Worm (Caenorhabditis elegans) whole organism, young adult: ENCODE data around the gene C31E10.5.

Source experiments
- B0261.1 ChIP-seq: sonication (generic microtip); optimal IDR thresholded peaks from 2 replicates; lab custom pipeline; 2016; ENCODE audit warnings: mild to moderate bottlenecking, missing genetic modification characterization, moderate library complexity, missing compliant biosample characterization
- D2030.7 ChIP-seq: fragments of 200-800 bp; sonication (Bioruptor generic); IDR thresholded peaks from 2 replicates; pipeline ENCODE4 v1.3.6; 2022; ENCODE audit warnings: missing genetic modification reagents, missing genetic modification characterization, missing compliant biosample characterization
- F10E7.11 ChIP-seq: sonication (generic microtip); optimal IDR thresholded peaks from 2 replicates; lab custom pipeline; 2017; ENCODE audit warnings: mild to moderate bottlenecking, missing genetic modification characterization, moderate library complexity, missing compliant biosample characterization
- K12H6.12 ChIP-seq: fragments of 200-800 bp; sonication (Bioruptor generic); optimal IDR thresholded peaks from 2 replicates; lab custom pipeline; 2018; ENCODE audit warnings: mild to moderate bottlenecking, missing genetic modification characterization, missing compliant biosample characterization
- Y53G8AR.9 ChIP-seq: fragments of 200-800 bp; sonication (Bioruptor generic); conservative IDR thresholded peaks from 2 replicates; pipeline ENCODE4 v1.3.6; 2022; ENCODE audit warnings: missing genetic modification reagents, missing genetic modification characterization, missing compliant biosample characterization
- Y56A3A.18 ChIP-seq: fragments of 200-800 bp; sonication (Bioruptor generic); IDR thresholded peaks from 2 replicates; pipeline ENCODE4 v1.3.6; 2022; ENCODE audit warnings: missing genetic modification reagents, missing genetic modification characterization, missing compliant biosample characterization
- Y79H2A.3 ChIP-seq: fragments of 200-800 bp; sonication (Bioruptor generic); conservative IDR thresholded peaks from 2 replicates; pipeline ENCODE4 v1.3.6; 2022; ENCODE audit warnings: missing genetic modification reagents, missing genetic modification characterization, missing compliant biosample characterization
- aptf-3 ChIP-seq: fragments of 200-800 bp; sonication (Bioruptor generic); IDR thresholded peaks from 2 replicates; pipeline ENCODE4 v1.3.6; 2022; ENCODE audit warnings: missing genetic modification characterization, missing compliant biosample characterization
- bed-1 ChIP-seq: fragments of 200-800 bp; sonication (Bioruptor generic); IDR thresholded peaks from 2 replicates; pipeline ENCODE4 v1.3.6; 2022; ENCODE audit warnings: missing genetic modification reagents, missing genetic modification characterization, missing compliant biosample characterization
- cebp-1 ChIP-seq, 2 experiments: fragments of 200-800 bp in 1 of 2; sonication (Bioruptor generic) in 1 of 2; sonication (generic microtip) in 1 of 2; IDR thresholded peaks in 1 of 2; optimal IDR thresholded peaks in 1 of 2; 2 replicates each; pipeline versions ENCODE4 v1.3.6 to Lab custom; 2017 to 2022; ENCODE audit warnings: missing compliant biosample characterization in 2 of 2, missing genetic modification characterization in 2 of 2, mild to moderate bottlenecking in 1 of 2, missing genetic modification reagents in 1 of 2, moderate library complexity in 1 of 2
- cebp-2 ChIP-seq: fragments of 200-800 bp; sonication (Bioruptor generic); IDR thresholded peaks from 2 replicates; pipeline ENCODE4 v1.3.6; 2022; ENCODE audit warnings: missing genetic modification characterization, missing compliant biosample characterization
- ceh-40 ChIP-seq: fragments of 200-800 bp; sonication (Bioruptor generic); IDR thresholded peaks from 2 replicates; pipeline ENCODE4 v1.3.6; 2022; ENCODE audit warnings: missing genetic modification characterization, missing compliant biosample characterization
- ceh-58 ChIP-seq: fragments of 200-800 bp; sonication (Bioruptor generic); IDR thresholded peaks from 2 replicates; pipeline ENCODE4 v1.3.6; 2022; ENCODE audit warnings: missing genetic modification characterization, missing compliant biosample characterization
- ceh-91 ChIP-seq: fragments of 200-800 bp; sonication (Bioruptor generic); IDR thresholded peaks from 2 replicates; pipeline ENCODE4 v1.3.6; 2022; ENCODE audit warnings: missing genetic modification reagents, missing genetic modification characterization, missing compliant biosample characterization
- dox-1 ChIP-seq: fragments of 200-800 bp; sonication (Bioruptor generic); IDR thresholded peaks from 2 replicates; pipeline ENCODE4 v1.3.6; 2022; ENCODE audit warnings: missing genetic modification reagents, missing genetic modification characterization, missing compliant biosample characterization
- egl-44 ChIP-seq: fragments of 200-800 bp; sonication (Bioruptor generic); IDR thresholded peaks from 2 replicates; pipeline ENCODE4 v1.3.6; 2022; ENCODE audit warnings: missing genetic modification reagents, missing genetic modification characterization, missing compliant biosample characterization
- ekl-4 ChIP-seq: fragments of 200-800 bp; sonication (Bioruptor generic); IDR thresholded peaks from 2 replicates; pipeline ENCODE4 v1.3.6; 2022; ENCODE audit warnings: missing genetic modification reagents, missing genetic modification characterization, missing compliant biosample characterization
- hmg-1.2 ChIP-seq: fragments of 200-800 bp; sonication (Bioruptor generic); IDR thresholded peaks from 2 replicates; pipeline ENCODE4 v1.3.6; 2022; ENCODE audit warnings: missing genetic modification reagents, missing genetic modification characterization, missing compliant biosample characterization
- hmg-20 ChIP-seq: fragments of 200-800 bp; sonication (Bioruptor generic); IDR thresholded peaks from 2 replicates; pipeline ENCODE4 v1.3.6; 2022; ENCODE audit warnings: missing genetic modification reagents, missing genetic modification characterization, missing compliant biosample characterization
- let-526 ChIP-seq: fragments of 200-800 bp; sonication (Bioruptor generic); IDR thresholded peaks from 2 replicates; pipeline ENCODE4 v1.3.6; 2022; ENCODE audit warnings: missing genetic modification reagents, missing genetic modification characterization, missing compliant biosample characterization
- lin-26 ChIP-seq: fragments of 200-800 bp; sonication (Bioruptor generic); IDR thresholded peaks from 2 replicates; pipeline ENCODE4 v1.3.6; 2022; ENCODE audit warnings: missing genetic modification reagents, missing genetic modification characterization, missing compliant biosample characterization
- lin-40 ChIP-seq: sonication (generic microtip); optimal IDR thresholded peaks from 2 replicates; lab custom pipeline; 2016; ENCODE audit warnings: missing genetic modification characterization, mild to moderate bottlenecking, missing compliant biosample characterization, missing genotype, missing genetic modification reagents
- madf-3 ChIP-seq: fragments of 200-800 bp; sonication (Bioruptor generic); IDR thresholded peaks from 2 replicates; pipeline ENCODE4 v1.3.6; 2022; ENCODE audit warnings: missing genetic modification reagents, missing genetic modification characterization, missing compliant biosample characterization
- madf-6 ChIP-seq: fragments of 200-800 bp; sonication (Bioruptor generic); IDR thresholded peaks from 2 replicates; pipeline ENCODE4 v1.3.6; 2022; ENCODE audit warnings: missing genetic modification reagents, missing genetic modification characterization, missing compliant biosample characterization
- mcd-1 ChIP-seq: fragments of 200-800 bp; sonication (Bioruptor generic); IDR thresholded peaks from 2 replicates; pipeline ENCODE4 v1.3.6; 2022; ENCODE audit warnings: missing genetic modification reagents, missing genetic modification characterization, missing compliant biosample characterization
- nfyb-1 ChIP-seq: fragments of 200-800 bp; sonication (Bioruptor generic); IDR thresholded peaks from 2 replicates; pipeline ENCODE4 v1.3.6; 2022; ENCODE audit warnings: missing genetic modification reagents, missing genetic modification characterization, missing compliant biosample characterization
- nhr-120 ChIP-seq: fragments of 200-800 bp; sonication (Bioruptor generic); IDR thresholded peaks from 2 replicates; pipeline ENCODE4 v1.3.6; 2022; ENCODE audit warnings: missing genetic modification characterization, missing compliant biosample characterization
- nhr-80 ChIP-seq: sonication (generic microtip); optimal IDR thresholded peaks from 2 replicates; lab custom pipeline; 2016; ENCODE audit warnings: missing genetic modification characterization, missing compliant biosample characterization
- pbrm-1 ChIP-seq: fragments of 200-800 bp; sonication (Bioruptor generic); IDR thresholded peaks from 2 replicates; pipeline ENCODE4 v1.3.6; 2022; ENCODE audit warnings: missing genetic modification reagents, missing genetic modification characterization, missing compliant biosample characterization
- rcor-1 ChIP-seq: fragments of 200-800 bp; sonication (Bioruptor generic); IDR thresholded peaks from 2 replicates; pipeline ENCODE4 v1.3.6; 2022; ENCODE audit warnings: missing genetic modification reagents, missing genetic modification characterization, missing compliant biosample characterization
- rpc-1 ChIP-seq, 2 experiments: fragments of 150-350 bp in 1 of 2; sonication (generic microtip) in 1 of 2; optimal IDR thresholded peaks; 2 replicates each; lab custom pipeline; 2014 to 2018; ENCODE audit warnings: missing biosample characterization in 1 of 2, missing genetic modification characterization in 1 of 2, missing genetic modification reagents in 1 of 2, missing genotype in 1 of 2
- somi-1 ChIP-seq: fragments of 200-800 bp; sonication (Bioruptor generic); optimal IDR thresholded peaks from 2 replicates; lab custom pipeline; 2018; ENCODE audit warnings: mild to moderate bottlenecking, missing genetic modification characterization, missing compliant biosample characterization
- tbp1 ChIP-seq: fragments of 200-800 bp; sonication (Bioruptor generic); optimal IDR thresholded peaks from 2 replicates; lab custom pipeline; 2018; ENCODE audit warnings: mild to moderate bottlenecking, missing genetic modification characterization, missing compliant biosample characterization
- ztf-25 ChIP-seq: fragments of 200-800 bp; sonication (Bioruptor generic); IDR thresholded peaks from 2 replicates; pipeline ENCODE4 v1.3.6; 2022; ENCODE audit warnings: missing genetic modification reagents, missing genetic modification characterization, missing compliant biosample characterization
- ztf-6 ChIP-seq: fragments of 200-800 bp; sonication (Bioruptor generic); IDR thresholded peaks from 2 replicates; pipeline ENCODE4 v1.3.6; 2022; ENCODE audit warnings: missing genetic modification reagents, missing genetic modification characterization, missing compliant biosample characterization

The C31E10.5 gene

ce11 chrX:13974448-13975071 is 21.1 kb downstream of the C31E10.5 start:
- TF ChIP-seq ceh-91 (GFP tag; lab: Robert Waterston, UW) (no peak), somi-1 (GFP tag; lab: Kevin White, UChicago) (peak; percentile 1), nhr-80 (peak; percentile 28), lin-40 (tag; lab: Kevin White, UChicago) (peak; percentile 10), ceh-58 (GFP tag; lab: Robert Waterston, UW) (no peak)

ce11 chrX:13973769-13974168 is 21.9 kb downstream of the C31E10.5 start:
- TF ChIP-seq rpc-1 (optimal IDR thresholded peaks at IDR 0.05; lab: Kevin White, UChicago) (no peak), rpc-1 (tag; optimal IDR thresholded peaks at IDR 0.05; lab: Kevin White, UChicago) (no peak), K12H6.12 (tag; lab: Kevin White, UChicago) (peak; percentile 18), cebp-1 (GFP tag; IDR thresholded peaks at IDR 0.05; lab: Robert Waterston, UW) (no peak), cebp-1 (tag; optimal IDR thresholded peaks at IDR 0.05; lab: Kevin White, UChicago) (peak; percentile 32), F10E7.11 (tag; lab: Kevin White, UChicago) (no peak), nhr-80 (peak; percentile 33)

DNA sequence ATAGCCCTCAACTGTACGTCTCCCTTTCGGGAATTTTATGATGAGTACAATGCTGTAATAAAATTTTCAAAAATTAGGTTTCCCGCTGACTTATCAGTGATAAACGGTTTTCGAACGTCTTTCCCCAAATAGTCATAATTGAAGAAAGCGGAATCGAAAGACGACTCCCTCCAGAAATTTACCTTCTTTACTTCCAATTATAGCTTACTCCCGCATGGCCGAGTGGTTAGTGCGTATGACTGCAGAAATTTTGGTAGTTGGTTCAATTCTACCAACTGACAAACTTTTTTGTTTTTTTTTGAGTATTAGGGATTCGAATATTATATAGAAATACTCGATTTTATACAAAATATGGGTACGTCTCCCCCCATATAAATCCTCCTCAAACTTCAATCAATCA is 22.5 kb downstream of the C31E10.5 start:
- 0 out of 2 replicates have a peak, but pooled peaks have one; percentile 49 for TF ChIP-seq nhr-120 (GFP tag; lab: Robert Waterston, UW)
- TF ChIP-seq ekl-4: peak; percentile 22; the same call in 1 of the 2 replicates
- peak; percentile 59 for TF ChIP-seq D2030.7 (GFP tag; lab: Robert Waterston, UW)
- TF ChIP-seq Y56A3A.18 (GFP tag; lab: Robert Waterston, UW): peak; percentile 78
- peak; percentile 60; the same call in 1 of the 2 replicates for TF ChIP-seq madf-6
- TF ChIP-seq aptf-3 (GFP tag; lab: Robert Waterston, UW): 0 out of 2 replicates have a peak, but pooled peaks have one; percentile 67
- TF ChIP-seq let-526 (GFP tag; lab: Robert Waterston, UW): peak; percentile 57; the same call in 1 of the 2 replicates
- TF ChIP-seq dox-1 (GFP tag; lab: Robert Waterston, UW): peak; percentile 50; the same call in 1 of the 2 replicates
- TF ChIP-seq egl-44: peak; percentile 94
- TF ChIP-seq cebp-2 (GFP tag; lab: Robert Waterston, UW): peak; percentile 84; the same call in 1 of the 2 replicates
- peak; percentile 75 for TF ChIP-seq hmg-1.2 (GFP tag; lab: Robert Waterston, UW)
- 0 out of 2 replicates have a peak, but pooled peaks have one; percentile 15 for TF ChIP-seq mcd-1 (GFP tag; lab: Robert Waterston, UW)
- TF ChIP-seq rpc-1 (optimal IDR thresholded peaks at IDR 0.05; lab: Kevin White, UChicago): peak; percentile 23
- peak; percentile 55 for TF ChIP-seq rpc-1 (tag; optimal IDR thresholded peaks at IDR 0.05; lab: Kevin White, UChicago)
- TF ChIP-seq Y53G8AR.9 (GFP tag; lab: Robert Waterston, UW): peak; percentile 60; the same call in 1 of the 2 replicates
- 0 out of 2 replicates have a peak, but pooled peaks have one; percentile 44 for TF ChIP-seq ztf-25
- TF ChIP-seq ztf-6: 0 out of 2 replicates have a peak, but pooled peaks have one; percentile 36
- TF ChIP-seq hmg-20 (GFP tag; lab: Robert Waterston, UW): peak; percentile 62; the same call in 1 of the 2 replicates
- peak; percentile 84 for TF ChIP-seq tbp1 (GFP tag; lab: Kevin White, UChicago)
- peak; percentile 58 for TF ChIP-seq rcor-1 (GFP tag; lab: Robert Waterston, UW)
- TF ChIP-seq pbrm-1 (GFP tag; lab: Robert Waterston, UW): peak; percentile 78
- peak; percentile 24; the same call in 1 of the 2 replicates for TF ChIP-seq Y79H2A.3 (GFP tag; lab: Robert Waterston, UW)
- TF ChIP-seq lin-26: peak; percentile 94
- TF ChIP-seq madf-3: 0 out of 2 replicates have a peak, but pooled peaks have one; percentile 36
- TF ChIP-seq bed-1 (GFP tag; lab: Robert Waterston, UW): peak; percentile 80; the same call in 1 of the 2 replicates
- TF ChIP-seq ceh-40 (GFP tag; lab: Robert Waterston, UW): 0 out of 2 replicates have a peak, but pooled peaks have one; percentile 32
- peak; percentile 56 for TF ChIP-seq B0261.1
- TF ChIP-seq ceh-58 (GFP tag; lab: Robert Waterston, UW): 0 out of 2 replicates have a peak, but pooled peaks have one; percentile 62
- TF ChIP-seq nfyb-1 (GFP tag; lab: Robert Waterston, UW): peak; percentile 68
